Worm (Caenorhabditis elegans) whole organism, young adult: Measurements from ENCODE around the gene T04F8.8.

Source experiments
- B0035.1 ChIP-seq: sonication (generic microtip); optimal IDR thresholded peaks from 2 replicates; lab custom pipeline; 2016; ENCODE audit warnings: missing genetic modification characterization, mild to moderate bottlenecking, missing compliant biosample characterization, missing genotype, missing genetic modification reagents
- F23B12.7 ChIP-seq: sonication (generic microtip); optimal IDR thresholded peaks from 2 replicates; lab custom pipeline; 2017; ENCODE audit warnings: missing genetic modification characterization, mild to moderate bottlenecking, missing compliant biosample characterization, antibody characterized with exemption, moderate library complexity; ENCODE audit not compliant: insufficient read depth
- F37B4.10 ChIP-seq: fragments of 200-800 bp; sonication (Bioruptor generic); IDR thresholded peaks from 2 replicates; pipeline ENCODE4 v1.3.6; 2022; ENCODE audit warnings: missing genetic modification characterization, missing compliant biosample characterization
- F49E8.2 ChIP-seq: sonication (generic microtip); optimal IDR thresholded peaks from 3 replicates; lab custom pipeline; 2017; ENCODE audit warnings: missing genetic modification characterization, mild to moderate bottlenecking, missing compliant biosample characterization, antibody characterized with exemption, moderate library complexity; ENCODE audit not compliant: insufficient read depth
- K12H6.12 ChIP-seq: fragments of 200-800 bp; sonication (Bioruptor generic); optimal IDR thresholded peaks from 2 replicates; lab custom pipeline; 2018; ENCODE audit warnings: mild to moderate bottlenecking, missing genetic modification characterization, missing compliant biosample characterization
- T26A5.8 ChIP-seq: sonication (generic microtip); optimal IDR thresholded peaks from 2 replicates; lab custom pipeline; 2016; ENCODE audit warnings: missing genetic modification characterization, missing compliant biosample characterization
- Y56A3A.18 ChIP-seq: fragments of 200-800 bp; sonication (Bioruptor generic); IDR thresholded peaks from 2 replicates; pipeline ENCODE4 v1.3.6; 2022; ENCODE audit warnings: missing genetic modification reagents, missing genetic modification characterization, missing compliant biosample characterization
- akir-1 ChIP-seq: fragments of 200-800 bp; sonication (Bioruptor generic); optimal IDR thresholded peaks from 2 replicates; lab custom pipeline; 2018; ENCODE audit warnings: mild to moderate bottlenecking, missing genetic modification characterization, moderate library complexity, missing compliant biosample characterization
- aptf-2 ChIP-seq: fragments of 200-800 bp; sonication (Bioruptor generic); conservative IDR thresholded peaks from 2 replicates; pipeline ENCODE4 v1.3.6; 2022; ENCODE audit warnings: missing genetic modification reagents, missing genetic modification characterization, missing compliant biosample characterization
- atf-7 ChIP-seq: sonication (generic microtip); optimal IDR thresholded peaks from 2 replicates; lab custom pipeline; 2017; ENCODE audit warnings: mild to moderate bottlenecking, missing genetic modification characterization, missing compliant biosample characterization
- ccch-3 ChIP-seq: fragments of 200-800 bp; sonication (Bioruptor generic); optimal IDR thresholded peaks from 2 replicates; lab custom pipeline; 2018; ENCODE audit warnings: mild to moderate bottlenecking, missing genetic modification characterization, missing compliant biosample characterization
- cebp-1 ChIP-seq, 2 experiments: fragments of 200-800 bp in 1 of 2; sonication (Bioruptor generic) in 1 of 2; sonication (generic microtip) in 1 of 2; IDR thresholded peaks in 1 of 2; optimal IDR thresholded peaks in 1 of 2; 2 replicates each; pipeline versions ENCODE4 v1.3.6 to Lab custom; 2017 to 2022; ENCODE audit warnings: missing compliant biosample characterization in 2 of 2, missing genetic modification characterization in 2 of 2, mild to moderate bottlenecking in 1 of 2, missing genetic modification reagents in 1 of 2, moderate library complexity in 1 of 2
- cebp-2 ChIP-seq: fragments of 200-800 bp; sonication (Bioruptor generic); IDR thresholded peaks from 2 replicates; pipeline ENCODE4 v1.3.6; 2022; ENCODE audit warnings: missing genetic modification characterization, missing compliant biosample characterization
- ceh-100 ChIP-seq: fragments of 200-800 bp; sonication (Bioruptor generic); IDR thresholded peaks from 2 replicates; pipeline ENCODE4 v1.3.6; 2022; ENCODE audit warnings: missing genetic modification reagents, missing genetic modification characterization, missing compliant biosample characterization
- ceh-91 ChIP-seq: fragments of 200-800 bp; sonication (Bioruptor generic); IDR thresholded peaks from 2 replicates; pipeline ENCODE4 v1.3.6; 2022; ENCODE audit warnings: missing genetic modification reagents, missing genetic modification characterization, missing compliant biosample characterization
- chd-7 ChIP-seq: sonication (generic microtip); optimal IDR thresholded peaks from 2 replicates; lab custom pipeline; 2016; ENCODE audit warnings: mild to moderate bottlenecking, missing genetic modification characterization, moderate library complexity, missing compliant biosample characterization
- ets-4 ChIP-seq: fragments of 200-800 bp; sonication (Bioruptor generic); optimal IDR thresholded peaks from 2 replicates; lab custom pipeline; 2018; ENCODE audit warnings: mild to moderate bottlenecking, missing genetic modification characterization, missing compliant biosample characterization
- hlh-12 ChIP-seq: sonication (generic microtip); optimal IDR thresholded peaks from 2 replicates; lab custom pipeline; 2016; ENCODE audit warnings: missing genetic modification characterization, missing compliant biosample characterization
- hlh-26 ChIP-seq: fragments of 200-800 bp; sonication (Bioruptor generic); conservative IDR thresholded peaks from 2 replicates; pipeline ENCODE4 v1.3.6; 2022; ENCODE audit warnings: missing genetic modification reagents, missing genetic modification characterization, missing compliant biosample characterization
- lag-1 ChIP-seq: fragments of 200-800 bp; sonication (Bioruptor generic); IDR thresholded peaks from 2 replicates; pipeline ENCODE4 v1.3.6; 2022; ENCODE audit warnings: missing genetic modification reagents, missing genetic modification characterization, missing compliant biosample characterization
- let-526 ChIP-seq: fragments of 200-800 bp; sonication (Bioruptor generic); IDR thresholded peaks from 2 replicates; pipeline ENCODE4 v1.3.6; 2022; ENCODE audit warnings: missing genetic modification reagents, missing genetic modification characterization, missing compliant biosample characterization
- let-607 ChIP-seq, 2 experiments: fragments of 200-800 bp in 1 of 2; sonication (Bioruptor generic) in 1 of 2; sonication (generic microtip) in 1 of 2; optimal IDR thresholded peaks; 2 replicates each; lab custom pipeline; 2016 to 2018; ENCODE audit warnings: mild to moderate bottlenecking in 2 of 2, missing compliant biosample characterization in 2 of 2, missing genetic modification characterization in 2 of 2, moderate library complexity in 2 of 2, missing genotype in 1 of 2
- lin-40 ChIP-seq: sonication (generic microtip); optimal IDR thresholded peaks from 2 replicates; lab custom pipeline; 2016; ENCODE audit warnings: missing genetic modification characterization, mild to moderate bottlenecking, missing compliant biosample characterization, missing genotype, missing genetic modification reagents
- lir-1 ChIP-seq: fragments of 200-800 bp; sonication (Bioruptor generic); conservative IDR thresholded peaks from 2 replicates; pipeline ENCODE4 v1.3.6; 2022; ENCODE audit warnings: missing genetic modification reagents, missing genetic modification characterization, missing compliant biosample characterization
- lsy-27 ChIP-seq: sonication (generic microtip); optimal IDR thresholded peaks from 2 replicates; lab custom pipeline; 2017; ENCODE audit warnings: missing genetic modification characterization, mild to moderate bottlenecking, missing compliant biosample characterization, antibody characterized with exemption, missing genotype, borderline replicate concordance; ENCODE audit not compliant: insufficient read depth
- madf-10 ChIP-seq: sonication (generic microtip); optimal IDR thresholded peaks from 2 replicates; lab custom pipeline; 2016; ENCODE audit warnings: mild to moderate bottlenecking, missing genetic modification characterization, missing compliant biosample characterization
- mel-28 ChIP-seq: sonication (generic microtip); optimal IDR thresholded peaks from 2 replicates; lab custom pipeline; 2016; ENCODE audit warnings: borderline replicate concordance, mild to moderate bottlenecking, missing genetic modification characterization, missing compliant biosample characterization
- mxl-1 ChIP-seq: sonication (generic microtip); optimal IDR thresholded peaks from 2 replicates; lab custom pipeline; 2016; ENCODE audit warnings: missing genetic modification characterization, missing compliant biosample characterization
- nfyb-1 ChIP-seq: fragments of 200-800 bp; sonication (Bioruptor generic); IDR thresholded peaks from 2 replicates; pipeline ENCODE4 v1.3.6; 2022; ENCODE audit warnings: missing genetic modification reagents, missing genetic modification characterization, missing compliant biosample characterization
- nhr-80 ChIP-seq: sonication (generic microtip); optimal IDR thresholded peaks from 2 replicates; lab custom pipeline; 2016; ENCODE audit warnings: missing genetic modification characterization, missing compliant biosample characterization
- rcor-1 ChIP-seq: fragments of 200-800 bp; sonication (Bioruptor generic); IDR thresholded peaks from 2 replicates; pipeline ENCODE4 v1.3.6; 2022; ENCODE audit warnings: missing genetic modification reagents, missing genetic modification characterization, missing compliant biosample characterization
- unc-62 ChIP-seq: fragments of 150-350 bp; optimal IDR thresholded peaks from 2 replicates; lab custom pipeline; 2014; ENCODE audit warnings: missing biosample characterization, missing genetic modification reagents, missing genetic modification characterization
- zfh-2 ChIP-seq: fragments of 200-800 bp; sonication (Bioruptor generic); conservative IDR thresholded peaks from 2 replicates; pipeline ENCODE4 v1.3.6; 2022; ENCODE audit warnings: missing genetic modification reagents, missing genetic modification characterization, missing compliant biosample characterization
- ztf-22 ChIP-seq: fragments of 200-800 bp; sonication (Bioruptor generic); optimal IDR thresholded peaks from 2 replicates; lab custom pipeline; 2018; ENCODE audit warnings: mild to moderate bottlenecking, missing genetic modification characterization, moderate library complexity, missing compliant biosample characterization

Gene T04F8.8

DNA sequence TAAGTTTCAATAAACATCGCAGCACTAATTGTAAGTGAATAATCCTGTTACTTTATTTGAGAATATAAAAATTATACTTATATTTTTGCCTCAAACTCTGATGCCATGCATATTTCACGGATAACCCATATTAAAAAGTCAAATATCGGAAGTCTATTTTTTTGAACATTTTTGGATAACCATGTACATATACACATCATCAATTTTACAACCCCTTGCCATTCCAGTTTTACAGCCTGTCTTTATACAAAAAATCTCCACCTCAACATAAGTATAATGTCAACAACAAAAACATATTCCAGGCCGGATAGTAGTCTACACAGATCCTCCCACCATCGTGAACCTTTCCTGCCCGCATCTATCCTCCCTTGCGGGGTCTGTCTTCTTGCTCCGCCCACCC, 37.0 kb downstream of the T04F8.8 start, which contains the start of gene hnd-1:
hnd-1 (plus strand) TSS at position 301 of the 400 bp plus-strand sequence.
- TF ChIP-seq T26A5.8 (tag; lab: Kevin White, UChicago) (no peak), hlh-26 (GFP tag; lab: Robert Waterston, UW) (no peak), unc-62 (GFP tag; lab: Kevin White, UChicago) (no peak), hlh-12 (tag; lab: Kevin White, UChicago) (no peak), K12H6.12 (tag; lab: Kevin White, UChicago) (no peak), ccch-3 (GFP tag; lab: Kevin White, UChicago) (no peak), aptf-2 (GFP tag; lab: Robert Waterston, UW) (no peak), F37B4.10 (no peak), mxl-1 (no peak), let-526 (GFP tag; lab: Robert Waterston, UW) (no peak), zfh-2 (GFP tag; lab: Robert Waterston, UW) (no peak)

DNA sequence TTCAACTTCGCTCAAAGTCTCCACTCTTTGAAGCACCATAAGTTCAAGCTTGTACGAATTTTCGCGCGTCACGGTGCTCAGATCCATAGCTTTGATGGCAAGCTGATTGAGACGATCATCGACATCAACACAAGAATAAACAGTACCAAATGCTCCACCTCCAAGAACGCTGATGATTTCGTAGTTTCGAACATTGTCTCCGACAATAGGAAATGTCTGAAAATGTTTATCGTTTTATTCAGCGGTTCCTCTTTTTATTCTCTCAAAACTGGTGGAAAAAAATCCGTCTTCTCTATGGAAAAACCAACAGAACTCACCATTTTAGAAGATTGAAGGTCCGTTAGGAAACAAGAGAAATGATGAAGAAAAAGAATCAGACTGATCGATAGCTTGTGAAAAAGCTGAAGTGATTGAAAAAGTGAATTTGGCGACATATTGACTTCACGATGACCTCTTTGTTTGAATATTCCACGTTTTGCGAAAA, 40.6 kb downstream of the T04F8.8 start, which contains the start of gene C44C10.7:
C44C10.7 (minus strand) TSS at position 434 of the 484 bp plus-strand sequence.
- TF ChIP-seq F49E8.2 (no peak), ztf-22 (GFP tag; lab: Kevin White, UChicago) (no peak), madf-10 (tag; lab: Kevin White, UChicago) (no peak), lin-40 (tag; lab: Kevin White, UChicago) (no peak), Y56A3A.18 (no peak), mel-28 (tag; lab: Kevin White, UChicago) (no peak), chd-7 (tag; lab: Kevin White, UChicago) (no peak), let-607 (tag; optimal IDR thresholded peaks at IDR 0.05; lab: Kevin White, UChicago) (no peak), B0035.1 (tag; lab: Kevin White, UChicago) (no peak), lsy-27 (no peak), atf-7 (tag; lab: Kevin White, UChicago) (no peak), cebp-1 (GFP tag; IDR thresholded peaks at IDR 0.05; lab: Robert Waterston, UW) (no peak), cebp-1 (tag; optimal IDR thresholded peaks at IDR 0.05; lab: Kevin White, UChicago) (no peak), T26A5.8 (tag; lab: Kevin White, UChicago) (no peak), mxl-1 (no peak), nhr-80 (no peak), rcor-1 (GFP tag; lab: Robert Waterston, UW) (no peak), ets-4 (GFP tag; lab: Kevin White, UChicago) (no peak)

DNA sequence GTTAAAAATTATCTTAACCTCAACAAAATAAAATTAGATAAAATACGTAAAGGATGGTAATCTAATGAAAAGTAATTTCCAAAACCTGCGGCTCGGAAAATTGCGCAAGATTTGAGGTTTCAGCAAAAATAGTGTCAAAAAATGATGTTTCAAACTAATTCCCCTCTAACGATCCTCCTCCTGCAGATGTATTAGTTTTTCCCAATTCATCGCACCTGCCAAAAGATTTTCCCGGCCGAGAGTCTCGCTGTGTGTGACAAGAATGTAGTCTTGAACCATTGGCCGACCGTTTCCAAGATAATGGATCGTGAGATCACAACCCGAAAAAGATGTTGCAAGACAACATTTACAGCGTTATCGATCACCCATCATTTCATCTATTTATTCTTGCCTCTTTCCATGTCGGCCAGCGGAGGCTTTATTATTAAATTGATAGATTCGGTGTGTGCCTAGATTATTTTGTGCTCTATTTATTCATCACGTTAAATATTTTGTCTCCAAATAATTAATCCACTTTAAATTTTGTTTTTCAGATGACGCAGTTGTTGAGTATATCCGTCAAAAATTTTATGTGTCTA, 42.8 kb downstream of the T04F8.8 start, which contains the start of the genes C44C10.10 and C44C10.5:
C44C10.10 (plus strand) TSS at position 301 of the 578 bp plus-strand sequence.
C44C10.5 (plus strand) TSS at position 528 of the 578 bp plus-strand sequence.
- TF ChIP-seq nfyb-1 (no peak), ceh-100 (GFP tag; lab: Robert Waterston, UW) (no peak), akir-1 (GFP tag; lab: Kevin White, UChicago) (no peak), mel-28 (tag; lab: Kevin White, UChicago) (no peak), let-526 (GFP tag; lab: Robert Waterston, UW) (no peak), lir-1 (GFP tag; lab: Robert Waterston, UW) (no peak), lag-1 (no peak), ceh-91 (GFP tag; lab: Robert Waterston, UW) (no peak), F23B12.7 (tag; lab: Kevin White, UChicago) (no peak), cebp-2 (GFP tag; lab: Robert Waterston, UW) (no peak), ets-4 (GFP tag; lab: Kevin White, UChicago) (no peak)
